Worm (Caenorhabditis elegans): ENCODE data around the gene srx-135.

The srx-135 gene

ce11 chrV:13892457-13893375, 33.7 kb downstream of the srx-135 start, which contains the start of gene sptl-3 (continued):
- no peak for TF ChIP-seq vab-15 (tag; optimal IDR thresholded peaks at IDR 0.05)
- TF ChIP-seq efl-1 (optimal IDR thresholded peaks at IDR 0.05), result peak; percentile 4 to 22
- peak; percentile 10 to 88 for TF ChIP-seq efl-1 (GFP tag; optimal IDR thresholded peaks at IDR 0.05 in 1 of 2)
- no peak for TF ChIP-seq jun-1 (tag; optimal IDR thresholded peaks at IDR 0.05)
- no peak for TF ChIP-seq lir-3 (tag; optimal IDR thresholded peaks at IDR 0.05; ENCODE audit: poor library complexity)
- peak in 1 of 2 experiments; percentile 42 for TF ChIP-seq lsy-2 (tag; optimal IDR thresholded peaks at IDR 0.05)
- no peak for TF ChIP-seq hlh-17 (GFP tag; optimal IDR thresholded peaks at IDR 0.05; ENCODE audit: borderline replicate concordance)
- TF ChIP-seq zag-1 (tag; optimal IDR thresholded peaks at IDR 0.05), result no peak
- TF ChIP-seq pag-3 (tag; optimal IDR thresholded peaks at IDR 0.05; ENCODE audit: borderline replicate concordance, insufficient read depth), result no peak
- TF ChIP-seq hpl-2 (GFP tag; optimal IDR thresholded peaks at IDR 0.05), result no peak
- TF ChIP-seq nhr-47 (tag; optimal IDR thresholded peaks at IDR 0.05), result no peak
- no peak for TF ChIP-seq dsc-1 (tag; optimal IDR thresholded peaks at IDR 0.05)
- no peak for TF ChIP-seq swsn-7 (tag; optimal IDR thresholded peaks at IDR 0.05)
- no peak for TF ChIP-seq unc-130 (tag; optimal IDR thresholded peaks at IDR 0.05)
- TF ChIP-seq mef-2 (tag; optimal IDR thresholded peaks at IDR 0.05), result no peak
- TF ChIP-seq ceh-90 (tag; optimal IDR thresholded peaks at IDR 0.05), result no peak
- no peak for TF ChIP-seq unc-62 (GFP tag; optimal IDR thresholded peaks at IDR 0.05)
- peak; percentile 53 for TF ChIP-seq nhr-19 (GFP tag; conservative IDR thresholded peaks at IDR 0.05)
- TF ChIP-seq unc-98 (GFP tag; IDR thresholded peaks at IDR 0.05), result no peak
- no peak for TF ChIP-seq ces-1 (GFP tag; optimal IDR thresholded peaks at IDR 0.05)
- no peak for TF ChIP-seq hlh-4 (tag; optimal IDR thresholded peaks at IDR 0.05)
- no peak for TF ChIP-seq ets-5 (GFP tag; IDR thresholded peaks at IDR 0.05)
- TF ChIP-seq grh-1 (GFP tag; IDR thresholded peaks at IDR 0.05), result no peak
- TF ChIP-seq nhr-11 (tag; optimal IDR thresholded peaks at IDR 0.05), result no peak
- no peak for TF ChIP-seq ztf-11 (tag; optimal IDR thresholded peaks at IDR 0.05)
- no peak for TF ChIP-seq irx-1 (tag; optimal IDR thresholded peaks at IDR 0.05)
- no peak for TF ChIP-seq nhr-28 (tag; optimal IDR thresholded peaks at IDR 0.05)
- peak; percentile 77 for TF ChIP-seq nhr-85 (tag)
- no peak for TF ChIP-seq F16B12.6 (tag; optimal IDR thresholded peaks at IDR 0.05)
- no peak for TF ChIP-seq ceh-82 (tag; optimal IDR thresholded peaks at IDR 0.05)
- TF ChIP-seq aly-2 (tag; optimal IDR thresholded peaks at IDR 0.05), result no peak
- TF ChIP-seq sox-4 (tag; optimal IDR thresholded peaks at IDR 0.05), result no peak
- no peak for TF ChIP-seq zip-4 (GFP tag; optimal IDR thresholded peaks at IDR 0.05)

DNA sequence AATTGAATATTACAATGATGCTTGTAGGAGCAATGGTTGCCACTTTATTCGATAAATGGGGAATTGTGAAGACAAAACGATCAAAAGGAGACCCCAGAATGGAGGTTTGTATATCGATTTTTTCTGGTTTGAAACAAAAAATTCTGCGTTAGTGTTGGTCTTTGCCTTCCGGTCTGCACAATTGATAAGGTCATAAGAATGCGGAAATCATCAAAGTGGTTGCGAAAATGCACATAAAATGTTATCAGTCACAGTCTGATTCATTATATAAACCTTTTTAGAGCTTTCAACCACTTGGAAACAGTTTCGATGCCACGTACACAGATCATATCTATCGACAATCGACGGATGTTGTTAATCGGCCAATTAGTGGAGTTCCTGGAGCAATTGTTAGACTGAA, 34.6 kb downstream of the srx-135 start:
- TF ChIP-seq lin-35 (GFP tag; optimal IDR thresholded peaks at IDR 0.05) (peak in 1 of 2 experiments; percentile 48), swsn-7 (tag; optimal IDR thresholded peaks at IDR 0.05) (no peak), skn-1 (tag; optimal IDR thresholded peaks at IDR 0.05) (no peak), mep-1 (tag; optimal IDR thresholded peaks at IDR 0.05) (no peak), elt-2 (tag; optimal IDR thresholded peaks at IDR 0.05) (peak; percentile 85), xbp-1 (tag; optimal IDR thresholded peaks at IDR 0.05) (no peak), aly-2 (tag; optimal IDR thresholded peaks at IDR 0.05) (no peak), jun-1 (tag; optimal IDR thresholded peaks at IDR 0.05) (peak; percentile 9), aha-1 (tag; optimal IDR thresholded peaks at IDR 0.05) (no peak), fos-1 (tag; optimal IDR thresholded peaks at IDR 0.05) (no peak), tbx-2 (tag; optimal IDR thresholded peaks at IDR 0.05) (no peak), pqm-1 (tag; optimal IDR thresholded peaks at IDR 0.05) (peak; percentile 93), unc-62 (GFP tag; optimal IDR thresholded peaks at IDR 0.05) (no peak), nhr-77 (tag; optimal IDR thresholded peaks at IDR 0.05) (no peak)
